Fruit fly (Drosophila melanogaster): Measurements from ENCODE around the gene CG3847.

The CG3847 gene

dm6 chrX:6339970-6340548 is 6.8 kb upstream of the CG3847 start (continued):
- peak; percentile 22 for TF ChIP-seq CG13624 (GFP tag; optimal IDR thresholded peaks at IDR 0.05)
- TF ChIP-seq Dbx (GFP tag; IDR thresholded peaks at IDR 0.05): peak; percentile 55; the same call in 1 of the 3 replicates
- TF ChIP-seq CG2199 (GFP tag; IDR thresholded peaks at IDR 0.05): no peak
- TF ChIP-seq CG3163 (GFP tag; optimal IDR thresholded peaks at IDR 0.05): no peak
- TF ChIP-seq CG2875 (GFP tag; optimal IDR thresholded peaks at IDR 0.05): no peak
- TF ChIP-seq Chrac-16 (GFP tag; optimal IDR thresholded peaks at IDR 0.05): peak; percentile 31
- TF ChIP-seq CG11504 (tag; optimal IDR thresholded peaks at IDR 0.05): peak; percentile 52
- peak; percentile 77 for TF ChIP-seq slbo (GFP tag; IDR thresholded peaks at IDR 0.05)
- TF ChIP-seq cwo (GFP tag; optimal IDR thresholded peaks at IDR 0.05): peak; percentile 90
- peak; percentile 42 for TF ChIP-seq NfI (GFP tag; optimal IDR thresholded peaks at IDR 0.05)
- no peak for TF ChIP-seq CG34376 (GFP tag; optimal IDR thresholded peaks at IDR 0.05)
- TF ChIP-seq Dref (GFP tag; IDR thresholded peaks at IDR 0.05): no peak
- no peak for TF ChIP-seq BEAF-32 (GFP tag; optimal IDR thresholded peaks at IDR 0.05)
- peak; percentile 56; the same call in 1 of the 2 replicates for TF ChIP-seq Rx (GFP tag; IDR thresholded peaks at IDR 0.05)
- TF ChIP-seq fru (optimal IDR thresholded peaks at IDR 0.05): no peak
- no peak for TF ChIP-seq CG13775 (GFP tag; optimal IDR thresholded peaks at IDR 0.05)
- TF ChIP-seq z (GFP tag; IDR thresholded peaks at IDR 0.05): no peak
- TF ChIP-seq sima (GFP tag; optimal IDR thresholded peaks at IDR 0.05): no peak
- no peak for TF ChIP-seq Bgb (GFP tag; IDR thresholded peaks at IDR 0.05; ENCODE audit: partially characterized antibody)
- peak; percentile 10 for TF ChIP-seq zf30C (GFP tag; optimal IDR thresholded peaks at IDR 0.05)
- no peak for TF ChIP-seq CG2202 (tag; optimal IDR thresholded peaks at IDR 0.05)
- TF ChIP-seq CG8359 (GFP tag; optimal IDR thresholded peaks at IDR 0.05; ENCODE audit: borderline replicate concordance): no peak
- TF ChIP-seq ro (GFP tag; IDR thresholded peaks at IDR 0.05): no peak
- peak; percentile 68 for TF ChIP-seq tgo (GFP tag; IDR thresholded peaks at IDR 0.05)
- TF ChIP-seq tx (GFP tag; optimal IDR thresholded peaks at IDR 0.05): no peak
- TF ChIP-seq CG7372 (GFP tag; IDR thresholded peaks at IDR 0.05): no peak
- peak; percentile 68 for TF ChIP-seq CG12769 (tag; optimal IDR thresholded peaks at IDR 0.05)
- no peak; the same call in 1 of the 2 replicates for TF ChIP-seq Ravus (GFP tag; IDR thresholded peaks at IDR 0.05)
- peak; percentile 52 for TF ChIP-seq CG12391 (tag; optimal IDR thresholded peaks at IDR 0.05)
- peak; percentile 21 for TF ChIP-seq CG33213 (GFP tag; optimal IDR thresholded peaks at IDR 0.05)
- TF ChIP-seq CG7839 (tag; optimal IDR thresholded peaks at IDR 0.05): peak; percentile 68
- TF ChIP-seq CG15601 (tag; optimal IDR thresholded peaks at IDR 0.05): peak; percentile 46
- no peak for TF ChIP-seq CG7556 (GFP tag; optimal IDR thresholded peaks at IDR 0.05)
- TF ChIP-seq al (GFP tag; IDR thresholded peaks at IDR 0.05): peak; percentile 41; the same call in 1 of the 2 replicates
- peak; percentile 93 for TF ChIP-seq psq (GFP tag; optimal IDR thresholded peaks at IDR 0.05)
- TF ChIP-seq Nf-YC (tag; optimal IDR thresholded peaks at IDR 0.05): no peak
- TF ChIP-seq Xrp1 (GFP tag; IDR thresholded peaks at IDR 0.05): peak; percentile 75
- peak; percentile 56 for TF ChIP-seq gsb-n (tag; optimal IDR thresholded peaks at IDR 0.05)
- no peak for TF ChIP-seq CG10565 (GFP tag; optimal IDR thresholded peaks at IDR 0.05)
- no peak for TF ChIP-seq CG42726 (GFP tag; IDR thresholded peaks at IDR 0.05; ENCODE audit: partially characterized antibody)
- no peak for TF ChIP-seq CTCF (GFP tag; optimal IDR thresholded peaks at IDR 0.05)
- no peak for TF ChIP-seq CG13287 (GFP tag; IDR thresholded peaks at IDR 0.05; ENCODE audit: partially characterized antibody)
- peak; percentile 58 for TF ChIP-seq ranshi (GFP tag; IDR thresholded peaks at IDR 0.05)
- peak; percentile 29 for TF ChIP-seq CG18476 (GFP tag; optimal IDR thresholded peaks at IDR 0.05)
- TF ChIP-seq CG7745 (tag; optimal IDR thresholded peaks at IDR 0.05): no peak
- TF ChIP-seq gcm (GFP tag; optimal IDR thresholded peaks at IDR 0.05): peak; percentile 24
- TF ChIP-seq bab2 (GFP tag; optimal IDR thresholded peaks at IDR 0.05): peak; percentile 43
- TF ChIP-seq Eip74EF (GFP tag; optimal IDR thresholded peaks at IDR 0.05): peak in 1 of 2 experiments; percentile 39
- TF ChIP-seq dan (GFP tag; IDR thresholded peaks at IDR 0.05): no peak
- TF ChIP-seq Mad (GFP tag; optimal IDR thresholded peaks at IDR 0.05): no peak
- peak; percentile 55; the same call in 1 of the 3 replicates for TF ChIP-seq gce (GFP tag; IDR thresholded peaks at IDR 0.05)
